Worm (Caenorhabditis elegans) whole organism, mixed stage, embryonic: ENCODE measurements around the gene sel-7.

Experiments used
- ceh-83 ChIP-seq: fragments of 200-800 bp; sonication (Bioruptor generic); optimal IDR thresholded peaks from 2 replicates; lab custom pipeline; 2018; ENCODE audit warnings: mild to moderate bottlenecking, missing genetic modification characterization, missing compliant biosample characterization
- ces-1 ChIP-seq: fragments of 150-350 bp; optimal IDR thresholded peaks from 2 replicates; lab custom pipeline; 2014; ENCODE audit warnings: missing biosample characterization, missing genetic modification reagents, missing genetic modification characterization
- elt-1 ChIP-seq: sonication (generic microtip); optimal IDR thresholded peaks from 2 replicates; lab custom pipeline; 2017; ENCODE audit warnings: missing genetic modification characterization, mild to moderate bottlenecking, missing compliant biosample characterization, antibody characterized with exemption, moderate library complexity, borderline replicate concordance; ENCODE audit not compliant: insufficient read depth
- nhr-12 ChIP-seq: fragments of 150-350 bp; optimal IDR thresholded peaks from 2 replicates; lab custom pipeline; 2014; ENCODE audit warnings: missing biosample characterization, missing genetic modification characterization
- unc-120 ChIP-seq: sonication (generic microtip); optimal IDR thresholded peaks from 2 replicates; lab custom pipeline; 2017; ENCODE audit warnings: missing genetic modification characterization, missing compliant biosample characterization; ENCODE audit not compliant: poor library complexity, severe bottlenecking

DNA sequence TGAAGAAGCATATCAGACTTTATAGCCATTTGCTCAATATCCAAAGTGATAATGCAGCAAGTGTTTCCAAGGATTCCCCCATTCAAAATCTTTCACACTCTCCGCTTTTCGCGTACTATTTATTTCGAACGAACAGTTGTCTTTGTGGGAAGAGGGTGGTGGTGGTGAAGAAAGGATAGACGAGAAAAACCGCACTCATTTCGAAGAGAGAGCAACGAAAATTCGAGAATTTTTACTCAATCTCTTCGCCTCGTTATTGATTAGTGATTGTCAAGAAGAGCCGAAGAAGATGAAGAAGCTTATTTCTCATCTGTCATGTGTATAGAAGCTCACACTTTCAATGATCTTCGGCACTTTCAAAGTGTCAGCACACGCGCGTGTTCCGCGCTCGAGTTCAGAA, 52.4 kb downstream of the sel-7 start:
- no peak for TF ChIP-seq nhr-12 (tag; lab: Kevin White, UChicago)
- TF ChIP-seq unc-120 (tag; lab: Kevin White, UChicago), result peak; percentile 85
- TF ChIP-seq ceh-83 (GFP tag; lab: Kevin White, UChicago), result no peak
- TF ChIP-seq ces-1, result no peak
- no peak for TF ChIP-seq elt-1 (tag; lab: Kevin White, UChicago)
